Worm (Caenorhabditis elegans): ENCODE results near the gene epg-3.

Gene epg-3

ce11 chrIII:12942307-12942706, 7.8 kb downstream of the epg-3 start, which contains the start of gene unc-25:
TSS of gene unc-25 (plus strand) at chrIII:12942651.
- no peak for TF ChIP-seq zip-8 (tag; optimal IDR thresholded peaks at IDR 0.05)
- TF ChIP-seq ztf-11 (tag; optimal IDR thresholded peaks at IDR 0.05), result no peak
- no peak for TF ChIP-seq hlh-1 (tag; optimal IDR thresholded peaks at IDR 0.05)
- TF ChIP-seq nhr-12 (tag; optimal IDR thresholded peaks at IDR 0.05), result no peak
- TF ChIP-seq bed-3 (GFP tag; optimal IDR thresholded peaks at IDR 0.05), result no peak
- TF ChIP-seq elt-3 (tag; optimal IDR thresholded peaks at IDR 0.05), result no peak
- no peak for TF ChIP-seq nhr-2 (tag; optimal IDR thresholded peaks at IDR 0.05)
- no peak for TF ChIP-seq mls-2 (tag; optimal IDR thresholded peaks at IDR 0.05)
- TF ChIP-seq unc-62 (GFP tag; optimal IDR thresholded peaks at IDR 0.05), result no peak
- no peak for TF ChIP-seq cnd-1 (tag; optimal IDR thresholded peaks at IDR 0.05)
- TF ChIP-seq nhr-237 (tag; optimal IDR thresholded peaks at IDR 0.05), result no peak
- no peak for TF ChIP-seq mab-5 (tag; optimal IDR thresholded peaks at IDR 0.05)
- no peak for TF ChIP-seq ces-1 (GFP tag; optimal IDR thresholded peaks at IDR 0.05)
- no peak for TF ChIP-seq sem-2 (GFP tag; optimal IDR thresholded peaks at IDR 0.05)

ce11 chrIII:12944064-12944463, 9.5 kb downstream of the epg-3 start:
- TF ChIP-seq nhr-76 (tag; optimal IDR thresholded peaks at IDR 0.05) (no peak), mab-5 (tag; optimal IDR thresholded peaks at IDR 0.05) (no peak), ceh-39 (tag; optimal IDR thresholded peaks at IDR 0.05) (no peak), pha-4 (tag; optimal IDR thresholded peaks at IDR 0.05) (no peak), mls-2 (tag; optimal IDR thresholded peaks at IDR 0.05) (no peak)

ce11 chrIII:12945072-12945471, 10.6 kb downstream of the epg-3 start:
- TF ChIP-seq nhr-76 (tag; optimal IDR thresholded peaks at IDR 0.05), result no peak
- no peak for TF ChIP-seq sem-2 (GFP tag; optimal IDR thresholded peaks at IDR 0.05)
- no peak for TF ChIP-seq sptf-1 (tag; optimal IDR thresholded peaks at IDR 0.05)
- TF ChIP-seq unc-120 (tag; optimal IDR thresholded peaks at IDR 0.05; ENCODE audit: poor library complexity, severe bottlenecking), result no peak

ce11 chrIII:12951362-12952228, 17.1 kb downstream of the epg-3 start, which contains the start of gene Y39E4A.1:
TSS of gene Y39E4A.1 (plus strand) at chrIII:12951412.
- TF ChIP-seq ztf-11 (tag; optimal IDR thresholded peaks at IDR 0.05) (no peak), mab-5 (tag; optimal IDR thresholded peaks at IDR 0.05) (no peak), snpc-4 (tag; optimal IDR thresholded peaks at IDR 0.05) (no peak), sem-2 (GFP tag; optimal IDR thresholded peaks at IDR 0.05) (no peak), lsy-2 (tag; optimal IDR thresholded peaks at IDR 0.05) (no peak), unc-39 (tag; optimal IDR thresholded peaks at IDR 0.05) (no peak), nhr-76 (tag; optimal IDR thresholded peaks at IDR 0.05) (no peak), M03D4.4 (tag; optimal IDR thresholded peaks at IDR 0.05) (no peak), ceh-43 (GFP tag; optimal IDR thresholded peaks at IDR 0.05) (no peak), nhr-2 (tag; optimal IDR thresholded peaks at IDR 0.05) (no peak), unc-120 (tag; optimal IDR thresholded peaks at IDR 0.05; ENCODE audit: poor library complexity, severe bottlenecking) (no peak), sptf-1 (tag; optimal IDR thresholded peaks at IDR 0.05) (no peak), nhr-237 (tag; optimal IDR thresholded peaks at IDR 0.05) (no peak), elt-1 (tag; optimal IDR thresholded peaks at IDR 0.05; ENCODE audit: borderline replicate concordance, insufficient read depth) (no peak), lin-13 (tag; optimal IDR thresholded peaks at IDR 0.05) (no peak), zip-8 (tag; optimal IDR thresholded peaks at IDR 0.05) (no peak), ceh-39 (tag; optimal IDR thresholded peaks at IDR 0.05) (no peak)

- TF ChIP-seq zip-8 (tag; optimal IDR thresholded peaks at IDR 0.05), result no peak
- TF ChIP-seq ces-1 (GFP tag; optimal IDR thresholded peaks at IDR 0.05), result peak; percentile 20
- TF ChIP-seq elt-3 (tag; optimal IDR thresholded peaks at IDR 0.05), result no peak
Observed at ce11 chrIII:12952615-12953014, 18.1 kb downstream of the epg-3 start.

- TF ChIP-seq pha-4 (tag; optimal IDR thresholded peaks at IDR 0.05) (no peak), zip-8 (tag; optimal IDR thresholded peaks at IDR 0.05) (no peak), M03D4.4 (tag; optimal IDR thresholded peaks at IDR 0.05) (no peak), mep-1 (tag; optimal IDR thresholded peaks at IDR 0.05) (no peak), blmp-1 (tag; optimal IDR thresholded peaks at IDR 0.05) (no peak), unc-120 (tag; optimal IDR thresholded peaks at IDR 0.05; ENCODE audit: poor library complexity, severe bottlenecking) (no peak), tbx-8 (GFP tag; optimal IDR thresholded peaks at IDR 0.05) (no peak), ztf-11 (tag; optimal IDR thresholded peaks at IDR 0.05) (no peak), nhr-2 (tag; optimal IDR thresholded peaks at IDR 0.05) (no peak), sptf-1 (tag; optimal IDR thresholded peaks at IDR 0.05) (no peak), elt-3 (tag; optimal IDR thresholded peaks at IDR 0.05) (no peak), unc-62 (GFP tag; optimal IDR thresholded peaks at IDR 0.05) (no peak), lin-13 (tag; optimal IDR thresholded peaks at IDR 0.05) (no peak), lsy-2 (tag; optimal IDR thresholded peaks at IDR 0.05) (no peak), sem-2 (GFP tag; optimal IDR thresholded peaks at IDR 0.05) (no peak), nhr-237 (tag; optimal IDR thresholded peaks at IDR 0.05) (no peak), ceh-83 (GFP tag; optimal IDR thresholded peaks at IDR 0.05) (no peak)
Observed at ce11 chrIII:12959286-12959685, 24.8 kb downstream of the epg-3 start.

Data from whole organism, mixed stage, embryonic.